Fruit fly (Drosophila melanogaster) whole organism, embryonic: ENCODE data around the gene CG3604.
A peak's percentile ranks its signal among the peaks of the same experiment; 100 is the strongest.

ENCODE experiments used
- ATbp ChIP-seq: fragments of 200-800 bp; sonication (Bioruptor generic); optimal IDR thresholded peaks from 2 replicates; lab custom pipeline; 2017; ENCODE audit warnings: missing biosample characterization, mild to moderate bottlenecking, missing genetic modification characterization, missing genetic modification reagents
- Adf1 ChIP-seq: fragments of 200-800 bp; sonication (Bioruptor generic); IDR thresholded peaks from 2 replicates; pipeline ENCODE4 v1.3.6; 2022; ENCODE audit warnings: missing biosample characterization, missing genetic modification characterization
- B-H2 ChIP-seq: fragments of 200-800 bp; sonication (Bioruptor generic); optimal IDR thresholded peaks from 2 replicates; lab custom pipeline; 2018; ENCODE audit warnings: missing biosample characterization, mild to moderate bottlenecking, missing genetic modification characterization
- BEAF-32 ChIP-seq: fragments of 200-800 bp; sonication (Bioruptor generic); optimal IDR thresholded peaks from 3 replicates; lab custom pipeline; 2017; ENCODE audit warnings: missing biosample characterization, missing genetic modification characterization, mild to moderate bottlenecking, moderate library complexity, missing genetic modification reagents
- Bgb ChIP-seq: fragments of 200-800 bp; sonication (Bioruptor generic); IDR thresholded peaks from 2 replicates; pipeline ENCODE4 v1.3.6; 2022; ENCODE audit warnings: missing biosample characterization, missing genetic modification characterization; ENCODE audit not compliant: partially characterized antibody
- CG12391 ChIP-seq: fragments of 200-800 bp; sonication (Bioruptor generic); optimal IDR thresholded peaks from 3 replicates; lab custom pipeline; 2018; ENCODE audit warnings: missing biosample characterization, mild to moderate bottlenecking, missing genetic modification characterization, moderate library complexity
- CG12769 ChIP-seq: fragments of 200-800 bp; sonication (Bioruptor generic); optimal IDR thresholded peaks from 2 replicates; lab custom pipeline; 2019; ENCODE audit warnings: missing biosample characterization, mild to moderate bottlenecking, missing genetic modification characterization, moderate library complexity
- CG13296 ChIP-seq: fragments of 200-800 bp; sonication (Bioruptor generic); optimal IDR thresholded peaks from 3 replicates; lab custom pipeline; 2018; ENCODE audit warnings: missing biosample characterization, mild to moderate bottlenecking, missing genetic modification characterization
- CG13624 ChIP-seq: fragments of 200-800 bp; sonication (Bioruptor generic); optimal IDR thresholded peaks from 2 replicates; lab custom pipeline; 2016; ENCODE audit warnings: missing biosample characterization, missing genetic modification characterization
- CG14710 ChIP-seq: fragments of 200-800 bp; sonication (Bioruptor generic); optimal IDR thresholded peaks from 3 replicates; lab custom pipeline; 2019; ENCODE audit warnings: missing biosample characterization, mild to moderate bottlenecking, missing genetic modification characterization, moderate library complexity
- CG15514 ChIP-seq: fragments of 200-800 bp; sonication (Bioruptor generic); optimal IDR thresholded peaks from 3 replicates; lab custom pipeline; 2017; ENCODE audit warnings: missing biosample characterization, missing genetic modification characterization, mild to moderate bottlenecking, moderate library complexity, missing genetic modification reagents
- CG15696 ChIP-seq: fragments of 200-800 bp; sonication (Bioruptor generic); optimal IDR thresholded peaks from 2 replicates; lab custom pipeline; 2019; ENCODE audit warnings: missing biosample characterization, mild to moderate bottlenecking, missing genetic modification characterization, moderate library complexity
- CG1603 ChIP-seq: fragments of 200-800 bp; sonication (Bioruptor generic); optimal IDR thresholded peaks from 2 replicates; lab custom pipeline; 2019; ENCODE audit warnings: missing biosample characterization, mild to moderate bottlenecking, missing genetic modification characterization, moderate library complexity
- CG17186 ChIP-seq: fragments of 200-800 bp; sonication (Bioruptor generic); optimal IDR thresholded peaks from 3 replicates; lab custom pipeline; 2017; ENCODE audit warnings: missing biosample characterization, missing genetic modification reagents, missing genetic modification characterization
- CG17829 ChIP-seq: fragments of 200-800 bp; optimal IDR thresholded peaks from 2 replicates; lab custom pipeline; 2019; ENCODE audit warnings: missing biosample characterization, mild to moderate bottlenecking, missing genetic modification characterization, moderate library complexity
- CG2120 ChIP-seq: fragments of 200-800 bp; sonication (Bioruptor generic); optimal IDR thresholded peaks from 3 replicates; lab custom pipeline; 2016; ENCODE audit warnings: missing biosample characterization, missing genetic modification characterization
- CG30431 ChIP-seq: fragments of 200-800 bp; sonication (Bioruptor generic); optimal IDR thresholded peaks from 2 replicates; lab custom pipeline; 2017; ENCODE audit warnings: missing biosample characterization, missing genetic modification characterization
- CG3163 ChIP-seq: fragments of 200-800 bp; sonication (Bioruptor generic); optimal IDR thresholded peaks from 3 replicates; lab custom pipeline; 2016; ENCODE audit warnings: missing biosample characterization, missing genetic modification characterization
- CG3281 ChIP-seq: fragments of 200-800 bp; sonication (Bioruptor generic); optimal IDR thresholded peaks from 3 replicates; lab custom pipeline; 2017; ENCODE audit warnings: missing biosample characterization, mild to moderate bottlenecking, missing genetic modification characterization
- CG3847 ChIP-seq: fragments of 200-800 bp; sonication (Bioruptor generic); IDR thresholded peaks from 2 replicates; pipeline ENCODE4 v1.3.6; 2022; ENCODE audit warnings: missing biosample characterization, missing genetic modification characterization
- CG4617 ChIP-seq: fragments of 200-800 bp; sonication (Bioruptor generic); optimal IDR thresholded peaks from 3 replicates; lab custom pipeline; 2016; ENCODE audit warnings: missing biosample characterization, missing genetic modification characterization, borderline replicate concordance
- CG8290 ChIP-seq, 3 experiments: fragments of 200-800 bp; sonication (Bioruptor generic); optimal IDR thresholded peaks; 2 replicates each; lab custom pipeline; 2016 to 2019; ENCODE audit warnings: missing biosample characterization in 3 of 3, missing genetic modification characterization in 3 of 3, mild to moderate bottlenecking in 2 of 3, moderate library complexity in 1 of 3
- CG8388 ChIP-seq: fragments of 200-800 bp; sonication (Bioruptor generic); optimal IDR thresholded peaks from 2 replicates; lab custom pipeline; 2019; ENCODE audit warnings: missing biosample characterization, mild to moderate bottlenecking, missing genetic modification characterization, moderate library complexity
- Dad ChIP-seq: fragments of 200-800 bp; sonication (Bioruptor generic); optimal IDR thresholded peaks from 3 replicates; lab custom pipeline; 2016; ENCODE audit warnings: missing biosample characterization, missing genetic modification characterization
- ERR ChIP-seq: fragments of 200-800 bp; sonication (Bioruptor generic); optimal IDR thresholded peaks from 2 replicates; lab custom pipeline; 2016; ENCODE audit warnings: missing biosample characterization, missing genetic modification characterization
- Ets97D ChIP-seq: fragments of 200-800 bp; sonication (Bioruptor generic); optimal IDR thresholded peaks from 3 replicates; lab custom pipeline; 2016; ENCODE audit warnings: missing biosample characterization, missing genetic modification characterization
- GATAe ChIP-seq: fragments of 200-800 bp; sonication (Bioruptor generic); conservative IDR thresholded peaks from 2 replicates; pipeline ENCODE4 v1.3.6; 2022; ENCODE audit warnings: missing biosample characterization, missing genetic modification characterization
- H2.0 ChIP-seq: fragments of 200-800 bp; sonication (Bioruptor generic); IDR thresholded peaks from 2 replicates; pipeline ENCODE4 v1.3.6; 2022; ENCODE audit warnings: missing biosample characterization, missing genetic modification characterization
- MBD-R2 ChIP-seq: fragments of 200-800 bp; sonication (Bioruptor generic); IDR thresholded peaks from 2 replicates; pipeline ENCODE4 v1.3.6; 2022; ENCODE audit warnings: missing biosample characterization, missing genetic modification characterization
- Opbp ChIP-seq: fragments of 200-800 bp; sonication (Bioruptor generic); IDR thresholded peaks from 3 replicates; pipeline ENCODE4 v1.3.6; 2022; ENCODE audit warnings: missing biosample characterization, missing genetic modification characterization; ENCODE audit not compliant: partially characterized antibody
- Scr ChIP-seq: fragments of 200-800 bp; sonication (Bioruptor generic); IDR thresholded peaks from 2 replicates; pipeline ENCODE4 v1.3.6; 2022; ENCODE audit warnings: missing biosample characterization, missing genetic modification characterization; ENCODE audit not compliant: partially characterized antibody
- Sin3A ChIP-seq: fragments of >200 bp; optimal IDR thresholded peaks from 2 replicates; lab custom pipeline; 2018
- Xbp1 ChIP-seq: fragments of 200-800 bp; sonication (Bioruptor generic); optimal IDR thresholded peaks from 3 replicates; lab custom pipeline; 2016; ENCODE audit warnings: missing biosample characterization, mild to moderate bottlenecking, missing genetic modification characterization
- az2 ChIP-seq: fragments of 200-800 bp; sonication (Bioruptor generic); optimal IDR thresholded peaks from 3 replicates; lab custom pipeline; 2016; ENCODE audit warnings: missing biosample characterization, missing genetic modification characterization
- bab2 ChIP-seq: fragments of 200-800 bp; sonication (Bioruptor generic); optimal IDR thresholded peaks from 2 replicates; lab custom pipeline; 2016; ENCODE audit warnings: missing biosample characterization, missing genetic modification characterization
- crol ChIP-seq: fragments of 200-800 bp; sonication (Bioruptor generic); IDR thresholded peaks from 2 replicates; pipeline ENCODE4 v1.3.6; 2022; ENCODE audit warnings: missing biosample characterization, missing genetic modification characterization
- dpn ChIP-seq, 2 experiments: fragments of 200-800 bp; sonication (Bioruptor generic); optimal IDR thresholded peaks; 3 replicates each; lab custom pipeline; 2016; ENCODE audit warnings: missing biosample characterization in 2 of 2, missing genetic modification characterization in 2 of 2
- grau ChIP-seq: fragments of 200-800 bp; optimal IDR thresholded peaks from 3 replicates; lab custom pipeline; 2019; ENCODE audit warnings: missing biosample characterization, mild to moderate bottlenecking, missing genetic modification characterization, moderate library complexity
- grn ChIP-seq: fragments of 200-800 bp; sonication (Bioruptor generic); optimal IDR thresholded peaks from 3 replicates; lab custom pipeline; 2017; ENCODE audit warnings: missing biosample characterization, missing genetic modification characterization
- inv ChIP-seq: fragments of 200-800 bp; sonication (Bioruptor generic); IDR thresholded peaks from 2 replicates; pipeline ENCODE4 v1.3.6; 2022; ENCODE audit warnings: missing biosample characterization, missing genetic modification characterization; ENCODE audit not compliant: partially characterized antibody
- lilli ChIP-seq: fragments of 200-800 bp; sonication (Bioruptor generic); optimal IDR thresholded peaks from 3 replicates; lab custom pipeline; 2016; ENCODE audit warnings: missing biosample characterization, missing genetic modification characterization
- ranshi ChIP-seq: fragments of 200-800 bp; sonication (Bioruptor generic); IDR thresholded peaks from 2 replicates; pipeline ENCODE4 v1.3.6; 2022; ENCODE audit warnings: missing biosample characterization, missing genetic modification characterization
- sima ChIP-seq: fragments of 200-800 bp; sonication (Bioruptor generic); optimal IDR thresholded peaks from 2 replicates; lab custom pipeline; 2016; ENCODE audit warnings: missing biosample characterization, missing genetic modification characterization
- sna ChIP-seq: fragments of 200-800 bp; sonication (Bioruptor generic); IDR thresholded peaks from 2 replicates; pipeline ENCODE4 v1.3.6; 2022; ENCODE audit warnings: missing biosample characterization, missing genetic modification characterization; ENCODE audit not compliant: partially characterized antibody
- stwl ChIP-seq: fragments of 200-800 bp; sonication (Bioruptor generic); optimal IDR thresholded peaks from 3 replicates; lab custom pipeline; 2018; ENCODE audit warnings: missing biosample characterization, mild to moderate bottlenecking, missing genetic modification characterization, moderate library complexity
- tap ChIP-seq: fragments of 200-800 bp; optimal IDR thresholded peaks from 3 replicates; lab custom pipeline; 2019; ENCODE audit warnings: missing biosample characterization, mild to moderate bottlenecking, missing genetic modification characterization, moderate library complexity
- trem ChIP-seq: fragments of 200-800 bp; optimal IDR thresholded peaks from 3 replicates; lab custom pipeline; 2019; ENCODE audit warnings: missing biosample characterization, mild to moderate bottlenecking, missing genetic modification characterization, moderate library complexity
- z ChIP-seq: fragments of 200-800 bp; sonication (Bioruptor generic); IDR thresholded peaks from 3 replicates; pipeline ENCODE4 v1.3.6; 2022; ENCODE audit warnings: missing biosample characterization, missing genetic modification characterization
- zfh2 ChIP-seq: fragments of 200-800 bp; sonication (Bioruptor generic); optimal IDR thresholded peaks from 2 replicates; lab custom pipeline; 2016; ENCODE audit warnings: missing biosample characterization, missing genetic modification characterization

The CG3604 gene

DNA sequence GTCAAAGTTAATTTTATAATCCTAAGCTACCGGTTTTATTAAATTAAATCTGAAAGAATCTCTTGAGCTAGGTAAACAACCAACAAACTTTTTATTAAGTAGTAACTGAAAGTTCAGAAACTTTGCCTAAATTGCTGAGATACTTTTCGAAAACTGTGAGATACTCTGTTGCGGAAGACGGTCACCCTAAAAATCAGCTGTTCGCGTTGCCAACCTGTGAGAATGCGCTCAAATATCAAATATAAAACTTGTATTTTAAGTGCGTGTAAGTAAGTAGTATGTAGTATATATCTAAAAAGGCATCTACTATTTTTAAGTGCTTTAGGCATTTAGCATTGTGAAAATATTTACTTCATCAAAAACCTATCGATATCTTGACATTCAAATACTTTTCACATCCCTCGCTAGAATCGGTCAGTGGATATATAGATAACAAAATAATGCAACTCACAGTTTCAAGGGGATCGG, 15.3 kb upstream of the CG3604 start, which contains the start of the genes CG31955 and CG2818:
Gene CG31955 (minus strand): TSS at position 157 of the 468 bp plus-strand sequence.
Gene CG2818 (plus strand): TSS at position 412 of the 468 bp plus-strand sequence.
- TF ChIP-seq sna (peak; percentile 85), CG8290 (GFP tag; optimal IDR thresholded peaks at IDR 0.05; lab: Kevin White, UChicago) (no peak), CG8290 (tag; optimal IDR thresholded peaks at IDR 0.05; lab: Kevin White, UChicago) (peak in 1 of 2 experiments; percentile 59), CG13624 (peak; percentile 6), stwl (peak; percentile 70), CG3163 (no peak), CG30431 (GFP tag; lab: Kevin White, UChicago) (no peak), az2 (peak; percentile 1), CG3281 (peak; percentile 22), zfh2 (GFP tag; lab: Kevin White, UChicago) (no peak), Ets97D (GFP tag; lab: Kevin White, UChicago) (peak; percentile 50), CG2120 (GFP tag; lab: Kevin White, UChicago) (peak; percentile 41), lilli (peak; percentile 75), CG12769 (tag; lab: Kevin White, UChicago) (peak; percentile 36), Adf1 (GFP tag; lab: Robert Waterston, UW) (0 out of 2 replicates have a peak, but pooled peaks have one; percentile 5), CG3847 (GFP tag; lab: Robert Waterston, UW) (peak; percentile 51), grau (tag; lab: Kevin White, UChicago) (peak; percentile 18), Sin3A (lab: Kevin White, UChicago) (peak; percentile 38), grn (GFP tag; lab: Kevin White, UChicago) (no peak), bab2 (GFP tag; lab: Kevin White, UChicago) (no peak), CG15514 (peak; percentile 41), ATbp (GFP tag; lab: Kevin White, UChicago) (no peak), CG12391 (peak; percentile 18), CG4617 (GFP tag; lab: Kevin White, UChicago) (peak; percentile 37), Bgb (GFP tag; lab: Robert Waterston, UW) (peak; percentile 61; the same call in 1 of the 2 replicates), H2.0 (GFP tag; lab: Robert Waterston, UW) (no peak), ERR (peak; percentile 9), CG17829 (tag; lab: Kevin White, UChicago) (peak; percentile 49), MBD-R2 (peak; percentile 45; the same call in 1 of the 2 replicates), dpn (GFP tag; optimal IDR thresholded peaks at IDR 0.05; lab: Kevin White, UChicago) (peak in 1 of 2 experiments; percentile 14), CG17186 (peak; percentile 82), Dad (GFP tag; lab: Kevin White, UChicago) (no peak), BEAF-32 (GFP tag; lab: Kevin White, UChicago) (peak; percentile 80), crol (no peak), inv (GFP tag; lab: Robert Waterston, UW) (peak; percentile 62), tap (tag; lab: Kevin White, UChicago) (no peak), GATAe (GFP tag; lab: Robert Waterston, UW) (0 out of 2 replicates have a peak, but pooled peaks have one; percentile 25), trem (tag; lab: Kevin White, UChicago) (peak; percentile 28), CG14710 (peak; percentile 38), Xbp1 (GFP tag; lab: Kevin White, UChicago) (peak; percentile 18), Scr (GFP tag; lab: Robert Waterston, UW) (peak; percentile 83), CG8388 (no peak), CG15696 (tag; lab: Kevin White, UChicago) (no peak), Opbp (GFP tag; lab: Robert Waterston, UW) (peak; percentile 64; the same call in 1 of the 3 replicates), z (GFP tag; lab: Robert Waterston, UW) (no peak), B-H2 (GFP tag; lab: Kevin White, UChicago) (peak; percentile 23), CG13296 (GFP tag; lab: Kevin White, UChicago) (no peak), CG1603 (tag; lab: Kevin White, UChicago) (peak; percentile 51), sima (GFP tag; lab: Kevin White, UChicago) (no peak), ranshi (GFP tag; lab: Robert Waterston, UW) (peak; percentile 62; the same call in 1 of the 2 replicates)
